Worm (Caenorhabditis elegans) whole organism, L4/young adult: ENCODE measurements around the gene sel-11.

Experiments used
- W03F9.2 ChIP-seq: fragments of 150-350 bp; optimal IDR thresholded peaks from 2 replicates; lab custom pipeline; 2014; ENCODE audit warnings: missing biosample characterization, missing genetic modification characterization
- dao-5 ChIP-seq: sonication (generic microtip); optimal IDR thresholded peaks from 2 replicates; lab custom pipeline; 2016; ENCODE audit warnings: missing genotype, missing genetic modification characterization, moderate library complexity, missing compliant biosample characterization
- him-1 ChIP-seq: sonication (generic microtip); optimal IDR thresholded peaks from 2 replicates; lab custom pipeline; 2016; ENCODE audit warnings: missing genotype, missing genetic modification reagents, missing genetic modification characterization, missing compliant biosample characterization

ce11 chrV:11801076-11801849 is 34.1 kb downstream of the sel-11 start:
- TF ChIP-seq W03F9.2 (tag; lab: Kevin White, UChicago) (no peak), him-1 (no peak), dao-5 (tag; lab: Kevin White, UChicago) (no peak)
